Fruit fly (Drosophila melanogaster) whole organism, prepupa: ENCODE results near the gene bur.

Source experiments
- CG10631 ChIP-seq: fragments of 200-800 bp; sonication (Bioruptor generic); optimal IDR thresholded peaks from 2 replicates; lab custom pipeline; 2016; ENCODE audit warnings: missing biosample characterization, missing genetic modification characterization
- CG11294 ChIP-seq: fragments of 200-800 bp; sonication (Bioruptor generic); IDR thresholded peaks from 2 replicates; pipeline ENCODE4 v1.3.6; 2022; ENCODE audit warnings: missing biosample characterization, missing genetic modification characterization
- CG11902 ChIP-seq: fragments of 200-800 bp; sonication (Bioruptor generic); optimal IDR thresholded peaks from 3 replicates; lab custom pipeline; 2016; ENCODE audit warnings: missing biosample characterization, missing genetic modification characterization
- CG15336 ChIP-seq: fragments of 200-800 bp; sonication (Bioruptor generic); IDR thresholded peaks from 2 replicates; pipeline ENCODE4 v1.3.6; 2022; ENCODE audit warnings: missing biosample characterization, missing genetic modification characterization
- CG1621 ChIP-seq: fragments of 200-800 bp; sonication (Bioruptor generic); optimal IDR thresholded peaks from 3 replicates; lab custom pipeline; 2018; ENCODE audit warnings: missing biosample characterization, mild to moderate bottlenecking, missing genetic modification characterization
- CG16779 ChIP-seq: fragments of 200-800 bp; sonication (Bioruptor generic); optimal IDR thresholded peaks from 3 replicates; lab custom pipeline; 2017; ENCODE audit warnings: missing biosample characterization, mild to moderate bottlenecking, missing genetic modification characterization
- CG3032 ChIP-seq: fragments of 200-800 bp; optimal IDR thresholded peaks from 2 replicates; lab custom pipeline; 2019; ENCODE audit warnings: missing biosample characterization, mild to moderate bottlenecking, missing genetic modification characterization, moderate library complexity
- CG32006 ChIP-seq: fragments of 200-800 bp; sonication (Bioruptor generic); optimal IDR thresholded peaks from 3 replicates; lab custom pipeline; 2017; ENCODE audit warnings: missing biosample characterization, mild to moderate bottlenecking, missing genetic modification characterization
- CG4318 ChIP-seq: fragments of 200-800 bp; sonication (Bioruptor generic); optimal IDR thresholded peaks from 3 replicates; lab custom pipeline; 2017; ENCODE audit warnings: missing biosample characterization, mild to moderate bottlenecking, missing genetic modification characterization
- CG6276 ChIP-seq: fragments of 200-800 bp; sonication (Bioruptor generic); optimal IDR thresholded peaks from 2 replicates; lab custom pipeline; 2017; ENCODE audit warnings: missing biosample characterization, mild to moderate bottlenecking, missing genetic modification characterization
- CG6792 ChIP-seq: fragments of 200-800 bp; sonication (Bioruptor generic); optimal IDR thresholded peaks from 3 replicates; lab custom pipeline; 2016; ENCODE audit warnings: missing biosample characterization, missing genetic modification characterization
- CG6808 ChIP-seq: fragments of 200-800 bp; sonication (Bioruptor generic); optimal IDR thresholded peaks from 3 replicates; lab custom pipeline; 2017; ENCODE audit warnings: missing biosample characterization, missing genetic modification characterization, mild to moderate bottlenecking, moderate library complexity, missing genetic modification reagents
- CG7368 ChIP-seq: fragments of 200-800 bp; sonication (Bioruptor generic); optimal IDR thresholded peaks from 3 replicates; lab custom pipeline; 2016; ENCODE audit warnings: missing biosample characterization, missing genetic modification characterization
- CG8319 ChIP-seq: fragments of 200-800 bp; sonication (Bioruptor generic); optimal IDR thresholded peaks from 3 replicates; lab custom pipeline; 2016; ENCODE audit warnings: missing biosample characterization, missing genetic modification characterization
- CG8632 ChIP-seq: fragments of 200-800 bp; sonication (Bioruptor generic); optimal IDR thresholded peaks from 3 replicates; lab custom pipeline; 2016; ENCODE audit warnings: missing biosample characterization, missing genetic modification characterization
- CG9139 ChIP-seq: fragments of 200-800 bp; sonication (Bioruptor generic); optimal IDR thresholded peaks from 3 replicates; lab custom pipeline; 2017; ENCODE audit warnings: missing biosample characterization, mild to moderate bottlenecking, missing genetic modification characterization
- Eip78C ChIP-seq: fragments of 200-800 bp; sonication (Bioruptor generic); peaks from one replicate; lab custom pipeline; 2016; ENCODE audit warnings: missing biosample characterization, missing genetic modification characterization
- Ets21C ChIP-seq: fragments of 200-800 bp; sonication (Bioruptor generic); optimal IDR thresholded peaks from 3 replicates; lab custom pipeline; 2016; ENCODE audit warnings: missing biosample characterization, missing genetic modification characterization
- Ets96B ChIP-seq: fragments of 200-800 bp; optimal IDR thresholded peaks from 2 replicates; lab custom pipeline; 2019; ENCODE audit warnings: missing biosample characterization, mild to moderate bottlenecking, missing genetic modification characterization, moderate library complexity
- Gug ChIP-seq: fragments of 200-800 bp; sonication (Bioruptor generic); IDR thresholded peaks from 2 replicates; pipeline ENCODE4 v1.3.6; 2022; ENCODE audit warnings: missing biosample characterization, missing genetic modification characterization
- Hr38 ChIP-seq: sonication (Bioruptor generic); optimal IDR thresholded peaks from 2 replicates; lab custom pipeline; 2016; ENCODE audit warnings: missing biosample characterization, missing genetic modification characterization
- Hr39 ChIP-seq: fragments of 200-800 bp; sonication (Bioruptor generic); optimal IDR thresholded peaks from 2 replicates; lab custom pipeline; 2016; ENCODE audit warnings: missing biosample characterization, missing genetic modification characterization
- Lpt ChIP-seq: fragments of 200-800 bp; sonication (Bioruptor generic); optimal IDR thresholded peaks from 3 replicates; lab custom pipeline; 2016; ENCODE audit warnings: missing biosample characterization, missing genetic modification characterization
- OdsH ChIP-seq: fragments of 200-800 bp; sonication (Bioruptor generic); optimal IDR thresholded peaks from 3 replicates; lab custom pipeline; 2016; ENCODE audit warnings: missing biosample characterization, missing genetic modification characterization
- Smox ChIP-seq: fragments of 200-800 bp; sonication (Bioruptor generic); optimal IDR thresholded peaks from 3 replicates; lab custom pipeline; 2016; ENCODE audit warnings: missing biosample characterization, missing genetic modification characterization
- Sox15 ChIP-seq: fragments of 200-800 bp; sonication (Bioruptor generic); optimal IDR thresholded peaks from 3 replicates; lab custom pipeline; 2016; ENCODE audit warnings: missing biosample characterization, missing genetic modification characterization
- acj6 ChIP-seq: fragments of 200-800 bp; sonication (Bioruptor generic); optimal IDR thresholded peaks from 3 replicates; lab custom pipeline; 2016; ENCODE audit warnings: missing biosample characterization, missing genetic modification characterization
- cyc ChIP-seq: fragments of 200-800 bp; sonication (Bioruptor generic); optimal IDR thresholded peaks from 3 replicates; lab custom pipeline; 2016; ENCODE audit warnings: missing biosample characterization, missing genetic modification characterization
- dsx ChIP-seq: fragments of 200-800 bp; optimal IDR thresholded peaks from 3 replicates; lab custom pipeline; 2019; ENCODE audit warnings: missing biosample characterization, mild to moderate bottlenecking, missing genetic modification characterization, moderate library complexity; ENCODE audit not compliant: poor library complexity, severe bottlenecking
- eg ChIP-seq: fragments of 200-800 bp; sonication (Bioruptor generic); IDR thresholded peaks from 3 replicates; pipeline ENCODE4 v1.3.6; 2022; ENCODE audit warnings: missing biosample characterization, missing genetic modification characterization
- fd85E ChIP-seq: fragments of 200-800 bp; sonication (Bioruptor generic); optimal IDR thresholded peaks from 3 replicates; lab custom pipeline; 2016; ENCODE audit warnings: missing biosample characterization, missing genetic modification characterization
- fkh ChIP-seq: fragments of 200-800 bp; sonication (Bioruptor generic); optimal IDR thresholded peaks from 3 replicates; lab custom pipeline; 2017; ENCODE audit warnings: missing biosample characterization, mild to moderate bottlenecking, missing genetic modification characterization, moderate library complexity
- lz ChIP-seq: fragments of 200-800 bp; sonication (Bioruptor generic); optimal IDR thresholded peaks from 3 replicates; lab custom pipeline; 2016; ENCODE audit warnings: missing biosample characterization, missing genetic modification characterization
- net ChIP-seq: fragments of 200-800 bp; sonication (Bioruptor generic); optimal IDR thresholded peaks from 3 replicates; lab custom pipeline; 2016; ENCODE audit warnings: missing biosample characterization, missing genetic modification characterization
- pdm3 ChIP-seq: fragments of 200-800 bp; sonication (Bioruptor generic); optimal IDR thresholded peaks from 3 replicates; lab custom pipeline; 2016; ENCODE audit warnings: missing biosample characterization, missing genetic modification characterization
- salr ChIP-seq, 2 experiments: fragments of 200-800 bp; sonication (Bioruptor generic); optimal IDR thresholded peaks; 3 replicates each; lab custom pipeline; 2016 to 2018; ENCODE audit warnings: missing biosample characterization in 2 of 2, missing genetic modification characterization in 2 of 2, mild to moderate bottlenecking in 1 of 2
- svp ChIP-seq: fragments of 200-800 bp; sonication (Bioruptor generic); peaks from one replicate; lab custom pipeline; 2016; ENCODE audit warnings: missing biosample characterization, missing genetic modification characterization
- topi ChIP-seq: fragments of 200-800 bp; sonication (Bioruptor generic); optimal IDR thresholded peaks from 3 replicates; lab custom pipeline; 2016; ENCODE audit warnings: missing biosample characterization, missing genetic modification characterization
- vri ChIP-seq: fragments of 200-800 bp; sonication (Bioruptor generic); optimal IDR thresholded peaks from 3 replicates; lab custom pipeline; 2016; ENCODE audit warnings: missing biosample characterization, mild to moderate bottlenecking, missing genetic modification characterization

bur gene

dm6 chr2L:21178436-21179216, 857 bp downstream of the bur start:
- TF ChIP-seq svp (GFP tag; lab: Kevin White, UChicago) (peak; percentile 100), vri (GFP tag; lab: Kevin White, UChicago) (peak; percentile 81), lz (GFP tag; lab: Kevin White, UChicago) (no peak), CG9139 (GFP tag; lab: Kevin White, UChicago) (no peak)

dm6 chr2L:21172922-21173321, 6.6 kb downstream of the bur start, which contains the start of gene CG31627:
Gene CG31627, plus strand, starts transcription at chr2L:21173222.
- TF ChIP-seq CG8632 (no peak), Smox (GFP tag; lab: Kevin White, UChicago) (no peak), CG16779 (no peak), eg (GFP tag; lab: Robert Waterston, UW) (no peak), Sox15 (GFP tag; lab: Kevin White, UChicago) (no peak), CG8319 (GFP tag; lab: Kevin White, UChicago) (no peak), Hr39 (GFP tag; lab: Kevin White, UChicago) (no peak), CG11902 (GFP tag; lab: Kevin White, UChicago) (no peak), Eip78C (GFP tag; lab: Kevin White, UChicago) (no peak)
- TF ChIP-seq, all 60 proteins: peak for 0

dm6 chr2L:21169863-21170262, 9.6 kb downstream of the bur start:
- no peak for TF ChIP-seq CG3032 (tag; lab: Kevin White, UChicago)
- no peak for TF ChIP-seq CG8632
- TF ChIP-seq svp (GFP tag; lab: Kevin White, UChicago), result peak; percentile 69

dm6 chr2L:21169160-21169624, 10.3 kb downstream of the bur start:
- TF ChIP-seq vri (GFP tag; lab: Kevin White, UChicago) (peak; percentile 71), CG6276 (no peak), CG7368 (GFP tag; lab: Kevin White, UChicago) (no peak), CG6792 (GFP tag; lab: Kevin White, UChicago) (no peak), dsx (GFP tag; lab: Kevin White, UChicago) (no peak)

- TF ChIP-seq topi (GFP tag; lab: Kevin White, UChicago) (peak; percentile 87), CG32006 (no peak), Ets21C (GFP tag; lab: Kevin White, UChicago) (no peak), Lpt (GFP tag; lab: Kevin White, UChicago) (peak; percentile 56), net (GFP tag; lab: Kevin White, UChicago) (no peak), CG3032 (tag; lab: Kevin White, UChicago) (peak; percentile 68), acj6 (GFP tag; lab: Kevin White, UChicago) (peak; percentile 82), CG9139 (GFP tag; lab: Kevin White, UChicago) (peak; percentile 65), Gug (GFP tag; lab: Robert Waterston, UW) (peak; percentile 73), fd85E (GFP tag; lab: Kevin White, UChicago) (peak; percentile 47), CG10631 (GFP tag; lab: Kevin White, UChicago) (peak; percentile 80), cyc (peak; percentile 87), salr (GFP tag; optimal IDR thresholded peaks at IDR 0.05; lab: Kevin White, UChicago) (peak; percentile 57 to 66), dsx (GFP tag; lab: Kevin White, UChicago) (no peak), eg (GFP tag; lab: Robert Waterston, UW) (no peak), CG1621 (tag; lab: Kevin White, UChicago) (peak; percentile 64), Ets96B (tag; lab: Kevin White, UChicago) (peak; percentile 66), CG15336 (GFP tag; lab: Robert Waterston, UW) (peak; percentile 35; the same call in 1 of the 2 replicates), CG11294 (GFP tag; lab: Robert Waterston, UW) (peak; percentile 16; the same call in 1 of the 2 replicates), CG4318 (no peak), OdsH (GFP tag; lab: Kevin White, UChicago) (peak; percentile 84), Hr38 (GFP tag; lab: Kevin White, UChicago) (no peak), CG16779 (no peak), CG7368 (GFP tag; lab: Kevin White, UChicago) (no peak), CG6792 (GFP tag; lab: Kevin White, UChicago) (peak; percentile 79), CG11902 (GFP tag; lab: Kevin White, UChicago) (peak; percentile 77), CG6808 (GFP tag; lab: Kevin White, UChicago) (no peak), pdm3 (GFP tag; lab: Kevin White, UChicago) (no peak), fkh (GFP tag; lab: Kevin White, UChicago) (peak; percentile 89), Hr39 (GFP tag; lab: Kevin White, UChicago) (peak; percentile 83)
These were observed 11.0 kb downstream of the bur start, which contains the start of the genes mAcon1, CG43345 and CG43346 for dm6 chr2L:21168295-21169159. Gene mAcon1, plus strand, starts transcription at chr2L:21168570. Gene CG43345, minus strand, starts transcription at chr2L:21168581. Gene CG43346, minus strand, starts transcription at chr2L:21168581.
